Fruit fly (Drosophila melanogaster) ovary, adult (tissue): ENCODE measurements around the gene CG31407.
A peak's percentile ranks its signal among the peaks of the same experiment; 100 is the strongest.

ENCODE experiments used
- CG17801 ChIP-seq: fragments of 200-800 bp; optimal IDR thresholded peaks from 2 replicates; lab custom pipeline; 2019; ENCODE audit warnings: missing biosample characterization, mild to moderate bottlenecking, missing genetic modification characterization, moderate library complexity; ENCODE audit not compliant: partially characterized antibody

Gene CG31407

dm6 chr3R:10052695-10053382 lies 27.9 kb upstream of the CG31407 start, which contains the start of the genes Fancl and Npc2e:
Fancl (minus strand) TSS chr3R:10052869.
Npc2e (plus strand) TSS chr3R:10053332.
- no peak for TF ChIP-seq CG17801

- TF ChIP-seq CG17801, result peak; percentile 8
These were observed 24.0 kb upstream of the CG31407 start, which contains the start of gene ohgt for dm6 chr3R:10048842-10049527. ohgt (plus strand) TSS chr3R:10049199.

dm6 chr3R:10048775-10048841 lies 23.7 kb upstream of the CG31407 start, which contains the start of gene CG12811:
CG12811 (minus strand) TSS chr3R:10048797.
- TF ChIP-seq CG17801, result no peak

- TF ChIP-seq CG17801, result no peak
These were observed 23.3 kb upstream of the CG31407 start for dm6 chr3R:10048035-10048774.

- TF ChIP-seq CG17801, result peak; percentile 40
These were observed 20.4 kb upstream of the CG31407 start, which contains the start of the genes CG11722 and mtTFB2 for dm6 chr3R:10045343-10045742. CG11722 (minus strand) TSS chr3R:10045542. mtTFB2 (plus strand) TSS chr3R:10045574.

- TF ChIP-seq CG17801, result peak; percentile 87
These were observed 17.9 kb upstream of the CG31407 start, which contains the start of the genes Mical and CG3909 for dm6 chr3R:10042664-10043372. Mical (minus strand) TSS chr3R:10042895. CG3909 (plus strand) TSS chr3R:10043270.

dm6 chr3R:10042024-10042663 lies 17.2 kb upstream of the CG31407 start:
- no peak for TF ChIP-seq CG17801

- TF ChIP-seq CG17801, result no peak
These were observed 15.6 kb upstream of the CG31407 start for dm6 chr3R:10040505-10040904.

- TF ChIP-seq CG17801, result no peak
These were observed 14.2 kb upstream of the CG31407 start for dm6 chr3R:10039188-10039587.

- TF ChIP-seq CG17801, result no peak
These were observed 10.8 kb upstream of the CG31407 start for dm6 chr3R:10035765-10036164.

dm6 chr3R:10034995-10035446 lies 10.1 kb upstream of the CG31407 start:
- no peak for TF ChIP-seq CG17801

dm6 chr3R:10032951-10033720 lies 8.2 kb upstream of the CG31407 start:
- no peak for TF ChIP-seq CG17801

- no peak for TF ChIP-seq CG17801
These were observed 6.5 kb upstream of the CG31407 start for dm6 chr3R:10031480-10031879.

- no peak for TF ChIP-seq CG17801
These were observed 3.4 kb upstream of the CG31407 start for dm6 chr3R:10028378-10028777.

dm6 chr3R:10024032-10024712 lies 778 bp downstream of the CG31407 start:
- TF ChIP-seq CG17801, result no peak
